Fruit fly (Drosophila melanogaster): ENCODE results near the gene mia.

DNA sequence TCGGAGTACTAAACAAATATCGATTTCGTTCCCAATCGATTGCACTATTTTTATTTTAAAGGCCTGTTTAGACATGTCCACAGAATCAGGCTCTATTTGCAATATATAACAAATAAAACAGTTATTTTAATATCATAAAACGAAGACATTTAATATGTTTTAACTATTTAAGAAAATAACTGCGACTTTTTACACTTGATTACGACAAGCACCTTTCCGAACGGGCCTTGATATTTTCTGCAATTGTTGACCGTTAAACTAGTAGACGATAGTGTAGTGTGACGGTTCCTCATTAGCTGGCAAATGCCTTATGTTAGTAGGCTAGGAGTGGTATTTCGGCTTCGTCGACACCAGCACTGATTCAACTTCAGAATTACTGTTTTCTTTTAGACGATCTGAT lies 17.6 kb upstream of the mia start, which contains the start of the genes CG2931 and Rheb:
- peak; percentile 81 for TF ChIP-seq CG1620 (GFP tag; optimal IDR thresholded peaks at IDR 0.05)
- TF ChIP-seq Hr96 (GFP tag; optimal IDR thresholded peaks at IDR 0.05) = peak; percentile 64
- TF ChIP-seq Crg-1 (GFP tag; optimal IDR thresholded peaks at IDR 0.05) = no peak
- no peak for TF ChIP-seq kay (GFP tag; ENCODE audit: borderline replicate concordance)
- peak; percentile 77 for TF ChIP-seq Mnt (GFP tag; optimal IDR thresholded peaks at IDR 0.05)
- no peak for TF ChIP-seq CG5204 (GFP tag; optimal IDR thresholded peaks at IDR 0.05)
- TF ChIP-seq cic (GFP tag; optimal IDR thresholded peaks at IDR 0.05) = peak; percentile 13
- peak; percentile 42 for TF ChIP-seq pad (GFP tag; optimal IDR thresholded peaks at IDR 0.05)
- TF ChIP-seq CG12768 (GFP tag; optimal IDR thresholded peaks at IDR 0.05) = peak; percentile 44
- TF ChIP-seq CG11617 (GFP tag; optimal IDR thresholded peaks at IDR 0.05) = peak; percentile 66

Data from whole organism, adult.